Worm (Caenorhabditis elegans) whole organism, mixed stage, embryonic: ENCODE measurements around the gene srh-128.

Source experiments
- bed-3 ChIP-seq: fragments of 200-800 bp; sonication (Bioruptor generic); optimal IDR thresholded peaks from 3 replicates; lab custom pipeline; 2018; ENCODE audit warnings: mild to moderate bottlenecking, missing genetic modification characterization, moderate library complexity, missing compliant biosample characterization
- blmp-1 ChIP-seq: fragments of 150-350 bp; optimal IDR thresholded peaks from 2 replicates; lab custom pipeline; 2014; ENCODE audit warnings: missing biosample characterization, missing genetic modification characterization
- ceh-39 ChIP-seq: fragments of 150-350 bp; optimal IDR thresholded peaks from 2 replicates; lab custom pipeline; 2014; ENCODE audit warnings: missing biosample characterization, missing genetic modification characterization
- ceh-43 ChIP-seq: fragments of 200-800 bp; sonication (Bioruptor generic); optimal IDR thresholded peaks from 2 replicates; lab custom pipeline; 2018; ENCODE audit warnings: mild to moderate bottlenecking, missing genetic modification characterization, moderate library complexity, missing compliant biosample characterization
- ceh-83 ChIP-seq: fragments of 200-800 bp; sonication (Bioruptor generic); optimal IDR thresholded peaks from 2 replicates; lab custom pipeline; 2018; ENCODE audit warnings: mild to moderate bottlenecking, missing genetic modification characterization, missing compliant biosample characterization
- ces-1 ChIP-seq: fragments of 150-350 bp; optimal IDR thresholded peaks from 2 replicates; lab custom pipeline; 2014; ENCODE audit warnings: missing biosample characterization, missing genetic modification reagents, missing genetic modification characterization
- cnd-1 ChIP-seq: fragments of 200-800 bp; sonication (Bioruptor generic); optimal IDR thresholded peaks from 2 replicates; lab custom pipeline; 2018; ENCODE audit warnings: mild to moderate bottlenecking, missing genetic modification characterization, missing compliant biosample characterization
- drap-1 ChIP-seq: fragments of 200-800 bp; sonication (Bioruptor generic); optimal IDR thresholded peaks from 3 replicates; lab custom pipeline; 2018; ENCODE audit warnings: mild to moderate bottlenecking, missing genetic modification characterization, missing compliant biosample characterization
- elt-1 ChIP-seq: sonication (generic microtip); optimal IDR thresholded peaks from 2 replicates; lab custom pipeline; 2017; ENCODE audit warnings: missing genetic modification characterization, mild to moderate bottlenecking, missing compliant biosample characterization, antibody characterized with exemption, moderate library complexity, borderline replicate concordance; ENCODE audit not compliant: insufficient read depth
- elt-3 ChIP-seq: fragments of 150-350 bp; optimal IDR thresholded peaks from 2 replicates; lab custom pipeline; 2014; ENCODE audit warnings: missing biosample characterization, missing genetic modification characterization
- flh-1 ChIP-seq: fragments of 200-800 bp; sonication (Bioruptor generic); optimal IDR thresholded peaks from 2 replicates; lab custom pipeline; 2018; ENCODE audit warnings: mild to moderate bottlenecking, missing genetic modification characterization, moderate library complexity, missing compliant biosample characterization
- ham-2 ChIP-seq: fragments of 200-800 bp; sonication (Bioruptor generic); optimal IDR thresholded peaks from 2 replicates; lab custom pipeline; 2018; ENCODE audit warnings: mild to moderate bottlenecking, missing genetic modification characterization, missing compliant biosample characterization
- hlh-1 ChIP-seq: fragments of 150-350 bp; optimal IDR thresholded peaks from 2 replicates; lab custom pipeline; 2014; ENCODE audit warnings: missing biosample characterization, missing genetic modification reagents, missing genetic modification characterization
- lin-13 ChIP-seq: fragments of 150-350 bp; optimal IDR thresholded peaks from 2 replicates; lab custom pipeline; 2014; ENCODE audit warnings: missing biosample characterization, missing genetic modification characterization
- lin-32 ChIP-seq: fragments of 200-800 bp; sonication (Bioruptor generic); optimal IDR thresholded peaks from 2 replicates; lab custom pipeline; 2018; ENCODE audit warnings: mild to moderate bottlenecking, missing genetic modification characterization, missing compliant biosample characterization
- lsy-2 ChIP-seq: fragments of 150-350 bp; optimal IDR thresholded peaks from 2 replicates; lab custom pipeline; 2014; ENCODE audit warnings: missing biosample characterization, missing genetic modification characterization
- mab-5 ChIP-seq: fragments of 150-350 bp; optimal IDR thresholded peaks from 2 replicates; lab custom pipeline; 2014; ENCODE audit warnings: missing biosample characterization, missing genetic modification characterization
- mep-1 ChIP-seq: fragments of 150-350 bp; optimal IDR thresholded peaks from 2 replicates; lab custom pipeline; 2017; ENCODE audit warnings: missing biosample characterization, missing genetic modification reagents, missing genetic modification characterization, inconsistent platforms
- mls-2 ChIP-seq: sonication (generic microtip); optimal IDR thresholded peaks from 2 replicates; lab custom pipeline; 2016; ENCODE audit warnings: mild to moderate bottlenecking, missing genetic modification characterization, moderate library complexity, missing compliant biosample characterization
- nhr-12 ChIP-seq: fragments of 150-350 bp; optimal IDR thresholded peaks from 2 replicates; lab custom pipeline; 2014; ENCODE audit warnings: missing biosample characterization, missing genetic modification characterization
- nhr-2 ChIP-seq: fragments of 150-350 bp; optimal IDR thresholded peaks from 2 replicates; lab custom pipeline; 2014; ENCODE audit warnings: missing biosample characterization, missing genetic modification characterization
- nhr-237 ChIP-seq: fragments of 150-350 bp; optimal IDR thresholded peaks from 2 replicates; lab custom pipeline; 2014; ENCODE audit warnings: missing biosample characterization, missing genetic modification characterization
- nhr-28 ChIP-seq: fragments of 150-350 bp; optimal IDR thresholded peaks from 2 replicates; lab custom pipeline; 2014; ENCODE audit warnings: missing biosample characterization, missing genetic modification characterization
- nhr-76 ChIP-seq: sonication (generic microtip); optimal IDR thresholded peaks from 2 replicates; lab custom pipeline; 2017; ENCODE audit warnings: missing biosample characterization, missing genetic modification characterization
- pha-4 ChIP-seq: fragments of 150-350 bp; optimal IDR thresholded peaks from 2 replicates; lab custom pipeline; 2018; ENCODE audit warnings: missing biosample characterization, missing genetic modification reagents, missing genetic modification characterization
- sem-2 ChIP-seq: fragments of 200-800 bp; sonication (Bioruptor generic); optimal IDR thresholded peaks from 2 replicates; lab custom pipeline; 2018; ENCODE audit warnings: mild to moderate bottlenecking, missing genetic modification characterization, missing compliant biosample characterization
- snpc-4 ChIP-seq: fragments of 150-350 bp; optimal IDR thresholded peaks from 2 replicates; lab custom pipeline; 2014; ENCODE audit warnings: missing biosample characterization, missing genetic modification characterization
- sptf-1 ChIP-seq: sonication (generic microtip); optimal IDR thresholded peaks from 2 replicates; lab custom pipeline; 2017; ENCODE audit warnings: mild to moderate bottlenecking, missing genetic modification characterization, moderate library complexity, missing compliant biosample characterization
- tbx-8 ChIP-seq: fragments of 200-800 bp; sonication (Bioruptor generic); optimal IDR thresholded peaks from 2 replicates; lab custom pipeline; 2018; ENCODE audit warnings: mild to moderate bottlenecking, missing genetic modification characterization, moderate library complexity, missing compliant biosample characterization
- unc-120 ChIP-seq: sonication (generic microtip); optimal IDR thresholded peaks from 2 replicates; lab custom pipeline; 2017; ENCODE audit warnings: missing genetic modification characterization, missing compliant biosample characterization; ENCODE audit not compliant: poor library complexity, severe bottlenecking
- unc-39 ChIP-seq: fragments of 150-350 bp; optimal IDR thresholded peaks from 2 replicates; lab custom pipeline; 2014; ENCODE audit warnings: missing biosample characterization, missing genetic modification characterization
- unc-62 ChIP-seq: fragments of 150-350 bp; optimal IDR thresholded peaks from 2 replicates; lab custom pipeline; 2014; ENCODE audit warnings: missing biosample characterization, missing genetic modification reagents, missing genetic modification characterization
- zip-8 ChIP-seq: fragments of 150-350 bp; optimal IDR thresholded peaks from 2 replicates; lab custom pipeline; 2014; ENCODE audit warnings: missing biosample characterization, missing genetic modification characterization
- ztf-11 ChIP-seq: fragments of 150-350 bp; optimal IDR thresholded peaks from 2 replicates; lab custom pipeline; 2014; ENCODE audit warnings: missing biosample characterization, missing genetic modification characterization

The srh-128 gene

ce11 chrII:2710919-2711318, 5.8 kb upstream of the srh-128 start, which contains the start of gene T05A8.2:
T05A8.2 (minus strand) TSS chrII:2711019.
- TF ChIP-seq lsy-2 (no peak), nhr-237 (tag; lab: Kevin White, UChicago) (no peak), mep-1 (tag; lab: Kevin White, UChicago) (no peak), blmp-1 (tag; lab: Kevin White, UChicago) (no peak), snpc-4 (tag; lab: Kevin White, UChicago) (no peak), unc-62 (GFP tag; lab: Kevin White, UChicago) (no peak), drap-1 (GFP tag; lab: Kevin White, UChicago) (no peak), ham-2 (GFP tag; lab: Kevin White, UChicago) (no peak), nhr-2 (tag; lab: Kevin White, UChicago) (no peak), bed-3 (no peak), mls-2 (tag; lab: Kevin White, UChicago) (no peak), tbx-8 (GFP tag; lab: Kevin White, UChicago) (no peak), unc-120 (tag; lab: Kevin White, UChicago) (no peak), ztf-11 (no peak), ces-1 (no peak), unc-39 (tag; lab: Kevin White, UChicago) (no peak), sem-2 (GFP tag; lab: Kevin White, UChicago) (no peak), ceh-43 (no peak)
- TF ChIP-seq, all 35 proteins: peak for 0

- TF ChIP-seq zip-8 (tag; lab: Kevin White, UChicago) (no peak), ztf-11 (no peak), lin-32 (GFP tag; lab: Kevin White, UChicago) (no peak), blmp-1 (tag; lab: Kevin White, UChicago) (no peak), unc-120 (tag; lab: Kevin White, UChicago) (no peak), nhr-12 (no peak), ces-1 (no peak), cnd-1 (tag; lab: Kevin White, UChicago) (no peak), elt-3 (tag; lab: Kevin White, UChicago) (no peak)
These were observed 4.8 kb upstream of the srh-128 start, which contains the start of gene T05A8.1 for ce11 chrII:2709942-2710341. T05A8.1 (minus strand) TSS chrII:2710042.

ce11 chrII:2707872-2708271, 2.8 kb upstream of the srh-128 start, which contains the start of gene Y47G7B.2:
Y47G7B.2 (minus strand) TSS chrII:2708014.
- TF ChIP-seq mls-2 (tag; lab: Kevin White, UChicago) (no peak), sptf-1 (tag; lab: Kevin White, UChicago) (no peak), elt-1 (tag; lab: Kevin White, UChicago) (no peak), drap-1 (GFP tag; lab: Kevin White, UChicago) (no peak), pha-4 (tag; lab: Kevin White, UChicago) (no peak), ces-1 (no peak), unc-120 (tag; lab: Kevin White, UChicago) (no peak), elt-3 (tag; lab: Kevin White, UChicago) (no peak), nhr-28 (tag; lab: Kevin White, UChicago) (no peak), tbx-8 (GFP tag; lab: Kevin White, UChicago) (no peak), ceh-83 (no peak), mep-1 (tag; lab: Kevin White, UChicago) (no peak), flh-1 (no peak), mab-5 (tag; lab: Kevin White, UChicago) (no peak), nhr-76 (tag; lab: Kevin White, UChicago) (no peak), snpc-4 (tag; lab: Kevin White, UChicago) (no peak)

- TF ChIP-seq lsy-2, result no peak
- TF ChIP-seq nhr-12, result no peak
- TF ChIP-seq pha-4 (tag; lab: Kevin White, UChicago), result no peak
- no peak for TF ChIP-seq flh-1
- no peak for TF ChIP-seq mep-1 (tag; lab: Kevin White, UChicago)
- TF ChIP-seq unc-120 (tag; lab: Kevin White, UChicago), result no peak
- TF ChIP-seq cnd-1 (tag; lab: Kevin White, UChicago), result no peak
- TF ChIP-seq unc-39 (tag; lab: Kevin White, UChicago), result no peak
- no peak for TF ChIP-seq ztf-11
- no peak for TF ChIP-seq tbx-8 (GFP tag; lab: Kevin White, UChicago)
- no peak for TF ChIP-seq nhr-28 (tag; lab: Kevin White, UChicago)
- TF ChIP-seq nhr-76 (tag; lab: Kevin White, UChicago), result no peak
- no peak for TF ChIP-seq nhr-237 (tag; lab: Kevin White, UChicago)
- no peak for TF ChIP-seq lin-32 (GFP tag; lab: Kevin White, UChicago)
- TF ChIP-seq ceh-43, result no peak
- TF ChIP-seq ham-2 (GFP tag; lab: Kevin White, UChicago), result no peak
- TF ChIP-seq ceh-39 (tag; lab: Kevin White, UChicago), result no peak
- TF ChIP-seq lin-13 (tag; lab: Kevin White, UChicago), result no peak
- TF ChIP-seq hlh-1, result no peak
- no peak for TF ChIP-seq nhr-2 (tag; lab: Kevin White, UChicago)
These were observed 2.3 kb downstream of the srh-128 start, which contains the start of gene sri-60 for ce11 chrII:2702757-2703156. sri-60 (minus strand) TSS chrII:2702857.
